Fruit fly (Drosophila melanogaster): ENCODE measurements around the gene AgmNAT.

- TF ChIP-seq pum (GFP tag; optimal IDR thresholded peaks at IDR 0.05) (no peak), dimm (GFP tag; IDR thresholded peaks at IDR 0.05) (no peak), CG16863 (GFP tag; optimal IDR thresholded peaks at IDR 0.05) (no peak), ab (GFP tag; optimal IDR thresholded peaks at IDR 0.05) (no peak), Dfd (GFP tag; optimal IDR thresholded peaks at IDR 0.05) (no peak), Dbx (GFP tag; IDR thresholded peaks at IDR 0.05) (no peak), gem (tag; optimal IDR thresholded peaks at IDR 0.05) (no peak)
These were observed 23.8 kb downstream of the AgmNAT start, which contains the start of gene CG12239 for dm6 chrX:5791840-5792239.
